Fruit fly (Drosophila melanogaster) whole organism, wandering third instar larva: ENCODE measurements around the gene CG14304.

Experiments
- CG9705 ChIP-seq: fragments of 200-800 bp; sonication (Bioruptor generic); optimal IDR thresholded peaks from 2 replicates; lab custom pipeline; 2018; ENCODE audit warnings: missing biosample characterization, mild to moderate bottlenecking, missing genetic modification characterization
- CrebA ChIP-seq: fragments of 200-800 bp; sonication (Bioruptor generic); optimal IDR thresholded peaks from 2 replicates; lab custom pipeline; 2016; ENCODE audit warnings: missing biosample characterization, mild to moderate bottlenecking, missing genetic modification characterization, borderline replicate concordance
- GATAd ChIP-seq: sonication (Bioruptor generic); optimal IDR thresholded peaks from 2 replicates; lab custom pipeline; 2016; ENCODE audit warnings: missing biosample characterization, missing genetic modification characterization
- Mio ChIP-seq: sonication (Bioruptor generic); optimal IDR thresholded peaks from 2 replicates; lab custom pipeline; 2016; ENCODE audit warnings: missing biosample characterization, missing genetic modification characterization
- Myc ChIP-seq: fragments of >200 bp; optimal IDR thresholded peaks from 2 replicates; lab custom pipeline; 2017
- br ChIP-seq: fragments of 200-800 bp; sonication (Bioruptor generic); optimal IDR thresholded peaks from 2 replicates; lab custom pipeline; 2016; ENCODE audit warnings: missing biosample characterization, missing genetic modification characterization
- ey ChIP-seq: fragments of 200-800 bp; sonication (Bioruptor generic); optimal IDR thresholded peaks from 2 replicates; lab custom pipeline; 2016; ENCODE audit warnings: missing biosample characterization, missing genetic modification characterization
- lola ChIP-seq: fragments of >200 bp; optimal IDR thresholded peaks from 2 replicates; lab custom pipeline; 2017; ENCODE audit warnings: missing biosample characterization, missing genetic modification characterization
- psq ChIP-seq: fragments of 200-800 bp; sonication (Bioruptor generic); optimal IDR thresholded peaks from 3 replicates; lab custom pipeline; 2017; ENCODE audit warnings: missing biosample characterization, mild to moderate bottlenecking, missing genetic modification characterization, moderate library complexity
- usp ChIP-seq: fragments of >200 bp; optimal IDR thresholded peaks from 2 replicates; lab custom pipeline; 2017; ENCODE audit warnings: missing biosample characterization, missing genetic modification characterization
- woc ChIP-seq: sonication (Bioruptor generic); optimal IDR thresholded peaks from 2 replicates; lab custom pipeline; 2016; ENCODE audit warnings: missing biosample characterization, mild to moderate bottlenecking, missing genetic modification characterization

DNA sequence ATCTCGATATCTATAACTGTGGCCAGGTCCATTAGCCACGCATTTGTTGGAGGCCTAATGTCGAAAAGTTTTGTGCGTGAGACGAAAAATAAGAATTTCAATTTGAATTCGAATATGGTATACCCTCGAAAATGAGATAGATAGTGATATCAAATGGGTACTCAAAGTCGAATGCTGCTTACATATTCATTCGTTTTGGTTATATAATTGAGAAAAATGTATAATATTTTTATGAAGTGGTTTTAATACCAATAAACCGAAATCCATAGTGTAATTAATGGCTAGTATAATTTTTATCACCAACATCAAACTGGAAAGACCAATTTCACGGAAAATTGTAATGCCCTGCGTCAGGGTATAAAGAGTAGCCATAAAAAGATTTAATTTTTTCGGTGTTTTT is 12.0 kb upstream of the CG14304 start:
- TF ChIP-seq br (GFP tag; lab: Kevin White, UChicago) (no peak), lola (GFP tag; lab: Kevin White, UChicago) (no peak), CG9705 (GFP tag; lab: Kevin White, UChicago) (no peak), CrebA (no peak), woc (no peak), usp (GFP tag; lab: Kevin White, UChicago) (no peak), ey (GFP tag; lab: Kevin White, UChicago) (no peak), psq (GFP tag; lab: Kevin White, UChicago) (no peak), Mio (no peak), GATAd (GFP tag; lab: Kevin White, UChicago) (no peak), Myc (no peak)
